Worm (Caenorhabditis elegans) whole organism, L1 larva: ENCODE data around the gene srbc-66.

Experiments
- C04F5.9 ChIP-seq: sonication (generic microtip); optimal IDR thresholded peaks from 2 replicates; lab custom pipeline; 2016; ENCODE audit warnings: missing genetic modification characterization, missing compliant biosample characterization
- C16A3.4 ChIP-seq: fragments of 150-350 bp; optimal IDR thresholded peaks from 2 replicates; lab custom pipeline; 2014; ENCODE audit warnings: missing biosample characterization, missing genetic modification characterization
- Y116A8C.19 ChIP-seq: sonication (generic microtip); optimal IDR thresholded peaks from 2 replicates; lab custom pipeline; 2016; ENCODE audit warnings: missing compliant biosample characterization, missing genetic modification characterization, borderline replicate concordance
- aha-1 ChIP-seq: fragments of 150-350 bp; optimal IDR thresholded peaks from 2 replicates; lab custom pipeline; 2014; ENCODE audit warnings: missing biosample characterization, missing genetic modification characterization
- ama-1 ChIP-seq: fragments of 150-350 bp; optimal IDR thresholded peaks from 2 replicates; lab custom pipeline; 2014
- blmp-1 ChIP-seq: fragments of 150-350 bp; optimal IDR thresholded peaks from 2 replicates; lab custom pipeline; 2014; ENCODE audit warnings: missing biosample characterization, missing genetic modification characterization
- ceh-90 ChIP-seq: sonication (generic microtip); optimal IDR thresholded peaks from 2 replicates; lab custom pipeline; 2016; ENCODE audit warnings: missing genetic modification characterization, missing compliant biosample characterization
- dpl-1 ChIP-seq, 3 experiments: fragments of 150-350 bp in 2 of 3; sonication (generic microtip) in 1 of 3; optimal IDR thresholded peaks; 2 replicates each; lab custom pipeline; 2014 to 2017; ENCODE audit warnings: missing biosample characterization in 3 of 3, missing genetic modification characterization in 3 of 3, missing genetic modification reagents in 3 of 3
- efl-1 ChIP-seq, 4 experiments: fragments of 150-350 bp; optimal IDR thresholded peaks in 3 of 4; peaks in 1 of 4; 1 replicate in 1 of 4; 2 replicates in 3 of 4; lab custom pipeline; 2014; ENCODE audit warnings: missing biosample characterization in 2 of 4, missing genetic modification characterization in 2 of 4, missing genetic modification reagents in 2 of 4
- elt-2 ChIP-seq: sonication (generic microtip); optimal IDR thresholded peaks from 2 replicates; lab custom pipeline; 2016; ENCODE audit warnings: missing genetic modification characterization, mild to moderate bottlenecking, inconsistent platforms, missing compliant biosample characterization, missing genetic modification reagents
- elt-3 ChIP-seq, 6 experiments: fragments of 150-350 bp in 1 of 6; sonication (generic microtip); optimal IDR thresholded peaks; 2 replicates each; lab custom pipeline; 2017 to 2018; ENCODE audit warnings: missing biosample characterization in 6 of 6, missing genetic modification characterization in 6 of 6, inconsistent platforms in 1 of 6
- fkh-10 ChIP-seq: sonication (generic microtip); optimal IDR thresholded peaks from 2 replicates; lab custom pipeline; 2017; ENCODE audit warnings: missing biosample characterization, missing genetic modification reagents, missing genetic modification characterization
- grh-1 ChIP-seq: fragments of 200-800 bp; sonication (Bioruptor generic); IDR thresholded peaks from 2 replicates; pipeline ENCODE4 v1.3.6; 2022; ENCODE audit warnings: missing genetic modification reagents, missing genetic modification characterization, missing compliant biosample characterization
- hlh-17 ChIP-seq: fragments of 200-800 bp; sonication (Bioruptor generic); optimal IDR thresholded peaks from 2 replicates; lab custom pipeline; 2018; ENCODE audit warnings: missing genetic modification characterization, mild to moderate bottlenecking, missing compliant biosample characterization, moderate library complexity, borderline replicate concordance
- hpl-2 ChIP-seq: fragments of 150-350 bp; optimal IDR thresholded peaks from 2 replicates; lab custom pipeline; 2014; ENCODE audit warnings: missing biosample characterization, missing genetic modification reagents, missing genetic modification characterization
- irx-1 ChIP-seq: sonication (generic microtip); optimal IDR thresholded peaks from 2 replicates; lab custom pipeline; 2016; ENCODE audit warnings: missing genetic modification characterization, missing compliant biosample characterization
- lin-15B ChIP-seq: fragments of 150-350 bp; sonication (generic microtip); optimal IDR thresholded peaks from 3 replicates; lab custom pipeline; 2014; ENCODE audit warnings: missing biosample characterization, missing genetic modification characterization
- mdl-1 ChIP-seq, 2 experiments: fragments of 150-350 bp; optimal IDR thresholded peaks; 2 replicates each; lab custom pipeline; 2014 to 2017; ENCODE audit warnings: missing biosample characterization in 2 of 2, missing genetic modification characterization in 2 of 2, inconsistent platforms in 1 of 2
- mep-1 ChIP-seq: fragments of 150-350 bp; optimal IDR thresholded peaks from 2 replicates; lab custom pipeline; 2014; ENCODE audit warnings: missing biosample characterization, missing genetic modification characterization
- nhr-19 ChIP-seq: fragments of 200-800 bp; sonication (Bioruptor generic); conservative IDR thresholded peaks from 2 replicates; pipeline ENCODE4 v1.3.6; 2022; ENCODE audit warnings: missing genetic modification characterization, missing compliant biosample characterization
- nhr-20 ChIP-seq: sonication (generic microtip); optimal IDR thresholded peaks from 2 replicates; lab custom pipeline; 2016; ENCODE audit warnings: mild to moderate bottlenecking, missing genetic modification characterization, missing compliant biosample characterization
- nhr-47 ChIP-seq: sonication (generic microtip); optimal IDR thresholded peaks from 2 replicates; lab custom pipeline; 2016; ENCODE audit warnings: mild to moderate bottlenecking, missing genetic modification characterization, moderate library complexity, missing compliant biosample characterization
- nhr-71 ChIP-seq: sonication (generic microtip); optimal IDR thresholded peaks from 2 replicates; lab custom pipeline; 2016; ENCODE audit warnings: mild to moderate bottlenecking, missing genetic modification characterization, moderate library complexity, missing compliant biosample characterization
- nhr-77 ChIP-seq: fragments of 150-350 bp; optimal IDR thresholded peaks from 2 replicates; lab custom pipeline; 2014; ENCODE audit warnings: missing biosample characterization, missing genetic modification characterization
- nhr-84 ChIP-seq: sonication (generic microtip); optimal IDR thresholded peaks from 2 replicates; lab custom pipeline; 2017; ENCODE audit warnings: missing biosample characterization, missing genetic modification characterization
- nhr-85 ChIP-seq: sonication (generic microtip); peaks from one replicate; lab custom pipeline; 2016; ENCODE audit warnings: missing genetic modification characterization, inconsistent platforms, missing compliant biosample characterization
- nhr-90 ChIP-seq: sonication (generic microtip); optimal IDR thresholded peaks from 2 replicates; lab custom pipeline; 2016; ENCODE audit warnings: mild to moderate bottlenecking, missing genetic modification characterization, missing compliant biosample characterization; ENCODE audit not compliant: poor library complexity
- pax-3 ChIP-seq: fragments of 200-800 bp; sonication (Bioruptor generic); optimal IDR thresholded peaks from 2 replicates; lab custom pipeline; 2018; ENCODE audit warnings: mild to moderate bottlenecking, missing genetic modification characterization, moderate library complexity, missing compliant biosample characterization
- skn-1 ChIP-seq: fragments of 150-350 bp; optimal IDR thresholded peaks from 2 replicates; lab custom pipeline; 2014; ENCODE audit warnings: missing biosample characterization, missing genetic modification characterization
- snu-23 ChIP-seq: sonication (generic microtip); optimal IDR thresholded peaks from 2 replicates; lab custom pipeline; 2016; ENCODE audit warnings: missing genetic modification characterization, missing compliant biosample characterization
- sptf-1 ChIP-seq: fragments of 150-350 bp; optimal IDR thresholded peaks from 2 replicates; lab custom pipeline; 2014; ENCODE audit warnings: missing biosample characterization, missing genetic modification characterization
- unc-130 ChIP-seq: fragments of 150-350 bp; optimal IDR thresholded peaks from 2 replicates; lab custom pipeline; 2017; ENCODE audit warnings: missing biosample characterization, missing genetic modification characterization, inconsistent platforms
- xbp-1 ChIP-seq: sonication (generic microtip); optimal IDR thresholded peaks from 2 replicates; lab custom pipeline; 2016; ENCODE audit warnings: missing genetic modification characterization, missing compliant biosample characterization
- ztf-4 ChIP-seq: fragments of 150-350 bp; optimal IDR thresholded peaks from 2 replicates; lab custom pipeline; 2014; ENCODE audit warnings: missing biosample characterization, missing genetic modification characterization

srbc-66 gene

DNA sequence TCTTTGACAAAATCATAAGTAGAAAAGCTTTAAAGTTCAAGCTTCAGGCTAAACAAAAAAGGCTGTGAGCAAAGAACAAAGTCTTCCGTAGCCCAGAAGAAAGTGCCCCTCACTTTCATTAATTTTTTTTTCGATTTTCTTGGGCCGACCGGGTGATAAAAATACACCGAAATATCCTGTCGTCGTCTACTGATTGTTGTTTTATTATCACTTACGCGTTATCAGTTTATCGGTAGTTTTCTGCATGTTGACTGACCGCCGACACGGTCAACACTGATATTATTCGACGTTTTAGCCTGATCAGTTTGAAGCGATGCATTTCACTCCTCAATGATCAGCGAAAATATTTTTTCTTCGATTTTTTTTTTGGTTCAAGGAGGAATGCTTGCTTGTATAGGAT, 49.9 kb downstream of the srbc-66 start:
- TF ChIP-seq blmp-1: peak; percentile 52
- TF ChIP-seq elt-3 (tag; optimal IDR thresholded peaks at IDR 0.05; lab: Kevin White, UChicago): peak in 2 of 6 experiments; percentile 8 to 39
- TF ChIP-seq sptf-1 (tag; lab: Kevin White, UChicago): no peak
- TF ChIP-seq pax-3 (tag; lab: Kevin White, UChicago): no peak
- peak; percentile 52 for TF ChIP-seq elt-2 (tag; lab: Kevin White, UChicago)
- TF ChIP-seq nhr-77 (tag; lab: Kevin White, UChicago): no peak
- no peak for TF ChIP-seq dpl-1 (GFP tag; optimal IDR thresholded peaks at IDR 0.05; lab: Kevin White, UChicago)
- TF ChIP-seq efl-1 (optimal IDR thresholded peaks at IDR 0.05; lab: Kevin White, UChicago): no peak
- TF ChIP-seq efl-1 (GFP tag; optimal IDR thresholded peaks at IDR 0.05 in 1 of 2; lab: Kevin White, UChicago): peak in 1 of 2 experiments; percentile 27

DNA sequence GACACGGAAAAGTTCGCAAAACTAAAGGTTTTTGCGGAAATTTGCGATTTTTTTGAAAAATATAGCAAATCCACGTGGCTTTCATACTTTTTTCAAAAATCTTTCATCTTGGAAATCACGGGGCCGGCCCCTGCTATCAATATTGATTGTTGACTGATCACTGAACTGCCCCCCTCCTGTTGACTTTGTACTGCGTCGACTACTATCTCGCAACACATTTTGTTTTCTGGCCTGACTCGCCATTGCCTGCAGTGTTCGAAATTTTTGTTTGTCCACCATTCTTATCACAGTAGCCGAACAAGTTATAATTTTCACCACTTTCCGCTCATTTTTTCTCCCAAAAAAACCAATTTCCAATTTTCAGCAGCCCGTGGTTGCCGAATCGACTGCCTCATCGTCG, 50.5 kb downstream of the srbc-66 start:
- TF ChIP-seq ama-1 (lab: Kevin White, UChicago): no peak
- TF ChIP-seq aha-1: no peak
- TF ChIP-seq irx-1: no peak
- no peak for TF ChIP-seq hlh-17 (GFP tag; lab: Kevin White, UChicago)
- peak in 1 of 2 experiments; percentile 9 for TF ChIP-seq mdl-1 (tag; optimal IDR thresholded peaks at IDR 0.05; lab: Kevin White, UChicago)
- peak; percentile 6 for TF ChIP-seq nhr-71 (tag; lab: Kevin White, UChicago)
- no peak for TF ChIP-seq nhr-47 (tag; lab: Kevin White, UChicago)
- TF ChIP-seq pax-3 (tag; lab: Kevin White, UChicago): no peak
- no peak for TF ChIP-seq elt-2 (tag; lab: Kevin White, UChicago)
- TF ChIP-seq unc-130: no peak
- no peak for TF ChIP-seq skn-1 (tag; lab: Kevin White, UChicago)

DNA sequence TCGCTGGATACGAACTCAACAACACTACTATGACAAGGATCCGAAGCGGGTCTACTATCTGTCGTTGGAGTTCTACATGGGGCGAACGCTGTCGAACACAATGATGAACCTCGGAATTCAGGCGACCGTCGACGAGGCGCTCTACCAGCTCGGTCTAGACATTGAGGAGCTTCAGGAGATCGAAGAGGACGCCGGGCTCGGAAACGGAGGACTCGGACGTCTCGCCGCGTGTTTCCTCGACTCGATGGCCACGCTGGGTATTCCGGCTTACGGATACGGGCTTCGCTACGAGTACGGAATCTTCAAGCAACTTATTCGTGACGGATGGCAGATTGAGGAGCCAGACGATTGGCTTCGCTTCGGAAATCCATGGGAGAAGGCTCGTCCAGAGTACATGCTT, 51.1 kb downstream of the srbc-66 start:
- TF ChIP-seq nhr-20 (tag; lab: Kevin White, UChicago) (no peak), snu-23 (GFP tag; lab: Kevin White, UChicago) (no peak), skn-1 (tag; lab: Kevin White, UChicago) (no peak), lin-15B (tag; lab: Kevin White, UChicago) (no peak), mep-1 (tag; lab: Kevin White, UChicago) (no peak), ztf-4 (tag; lab: Kevin White, UChicago) (no peak), nhr-84 (tag; lab: Kevin White, UChicago) (no peak), ceh-90 (tag; lab: Kevin White, UChicago) (no peak), xbp-1 (tag; lab: Kevin White, UChicago) (no peak), Y116A8C.19 (tag; lab: Kevin White, UChicago) (no peak), grh-1 (GFP tag; lab: Robert Waterston, UW) (no peak), hpl-2 (no peak), nhr-19 (GFP tag; lab: Robert Waterston, UW) (no peak), nhr-85 (tag; lab: Kevin White, UChicago) (no peak), C04F5.9 (no peak), fkh-10 (GFP tag; lab: Kevin White, UChicago) (no peak), C16A3.4 (no peak), nhr-90 (tag; lab: Kevin White, UChicago) (no peak), mdl-1 (tag; optimal IDR thresholded peaks at IDR 0.05; lab: Kevin White, UChicago) (no peak), unc-130 (no peak)
